Fruit fly (Drosophila melanogaster) S2 (cell line): ENCODE measurements around the gene Rev1.

Source experiments
- CG8478 ChIP-seq: fragments of >200 bp; optimal IDR thresholded peaks from 2 replicates; lab custom pipeline; 2018
- CTCF ChIP-seq, 2 experiments: fragments of >200 bp; optimal IDR thresholded peaks; 2 replicates each; lab custom pipeline; 2018

- TF ChIP-seq CTCF (optimal IDR thresholded peaks at IDR 0.05; lab: Kevin White, UChicago) (no peak), CG8478 (lab: Kevin White, UChicago) (no peak)
Observed at dm6 chr3L:652637-653036, 1.5 kb upstream of the Rev1 start, which contains the start of gene CG3402.
